Fruit fly (Drosophila melanogaster) whole organism, embryonic: Measurements from ENCODE around the gene Herc4.
A peak's percentile ranks its signal among the peaks of the same experiment; 100 is the strongest.

Experiments
- Adf1 ChIP-seq: fragments of 200-800 bp; sonication (Bioruptor generic); IDR thresholded peaks from 2 replicates; pipeline ENCODE4 v1.3.6; 2022; ENCODE audit warnings: missing biosample characterization, missing genetic modification characterization
- CG12659 ChIP-seq: fragments of 200-800 bp; sonication (Bioruptor generic); optimal IDR thresholded peaks from 3 replicates; lab custom pipeline; 2017; ENCODE audit warnings: mild to moderate bottlenecking, missing biosample characterization, missing genetic modification reagents, missing genetic modification characterization
- CG12942 ChIP-seq: fragments of 200-800 bp; sonication (Bioruptor generic); optimal IDR thresholded peaks from 3 replicates; lab custom pipeline; 2016; ENCODE audit warnings: missing biosample characterization, missing genetic modification characterization
- CG7928 ChIP-seq: fragments of 200-800 bp; sonication (Bioruptor generic); optimal IDR thresholded peaks from 2 replicates; lab custom pipeline; 2017; ENCODE audit warnings: missing biosample characterization, mild to moderate bottlenecking, missing genetic modification characterization
- CG9817 ChIP-seq: fragments of 200-800 bp; sonication (Bioruptor generic); optimal IDR thresholded peaks from 2 replicates; lab custom pipeline; 2018; ENCODE audit warnings: missing biosample characterization, mild to moderate bottlenecking, missing genetic modification characterization, moderate library complexity
- Side ChIP-seq: fragments of 200-800 bp; sonication (Bioruptor generic); optimal IDR thresholded peaks from 2 replicates; lab custom pipeline; 2016; ENCODE audit warnings: missing biosample characterization, missing genetic modification characterization
- Ssrp ChIP-seq: fragments of 200-800 bp; sonication (Bioruptor generic); optimal IDR thresholded peaks from 2 replicates; lab custom pipeline; 2018; ENCODE audit warnings: missing biosample characterization, mild to moderate bottlenecking, missing genetic modification characterization, moderate library complexity
- bowl ChIP-seq: fragments of 200-800 bp; sonication (Bioruptor generic); IDR thresholded peaks from 2 replicates; pipeline ENCODE4 v1.3.6; 2022; ENCODE audit warnings: missing biosample characterization, missing genetic modification characterization
- pho ChIP-seq: fragments of 200-800 bp; sonication (Bioruptor generic); optimal IDR thresholded peaks from 2 replicates; lab custom pipeline; 2016; ENCODE audit warnings: missing biosample characterization, missing genetic modification characterization
- ro ChIP-seq: fragments of 200-800 bp; sonication (Bioruptor generic); IDR thresholded peaks from 2 replicates; pipeline ENCODE4 v1.3.6; 2022; ENCODE audit warnings: missing biosample characterization, missing genetic modification characterization

DNA sequence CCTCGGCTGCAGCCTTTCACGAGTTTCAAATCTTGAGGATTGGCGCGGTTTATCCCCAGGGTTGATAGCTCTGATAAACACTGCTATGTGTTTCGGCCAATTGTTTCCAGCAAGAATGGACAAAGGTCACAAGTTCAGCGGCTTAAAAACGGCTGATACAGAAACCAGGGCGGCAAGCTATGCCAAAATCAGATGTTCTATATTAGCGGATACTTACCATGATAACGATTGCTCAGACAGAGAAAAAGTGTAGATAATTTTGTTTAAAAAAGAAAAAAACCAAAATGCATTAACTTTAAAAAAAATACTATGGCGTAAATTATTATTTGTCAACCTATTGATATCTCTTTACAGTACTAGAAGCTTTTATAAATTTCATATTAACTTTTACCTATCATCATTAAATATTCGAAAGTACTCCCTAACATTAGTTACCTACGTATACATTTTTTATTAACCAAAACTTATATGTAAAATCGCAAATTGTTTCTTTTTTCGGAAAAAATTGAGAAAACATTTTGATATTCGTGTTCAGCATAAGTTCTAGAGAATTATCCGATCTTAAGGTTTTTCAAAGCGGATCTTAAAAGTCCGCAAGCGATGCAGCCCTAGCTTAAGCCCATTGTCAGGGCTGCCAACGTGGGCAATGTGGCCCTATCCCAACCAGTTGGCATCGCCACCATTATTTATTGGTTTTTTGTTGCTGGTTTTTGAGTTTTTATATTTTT is at the start of gene Herc4, which contains the start of gene sturkopf:
- TF ChIP-seq Side = peak; percentile 89
- peak; percentile 7; the same call in 1 of the 2 replicates for TF ChIP-seq ro (GFP tag; lab: Robert Waterston, UW)
- peak; percentile 60 for TF ChIP-seq CG12942
- TF ChIP-seq Adf1 (GFP tag; lab: Robert Waterston, UW) = no peak; the same call in 1 of the 2 replicates
- no peak for TF ChIP-seq bowl (GFP tag; lab: Robert Waterston, UW)
- TF ChIP-seq CG7928 (GFP tag; lab: Kevin White, UChicago) = peak; percentile 95
- TF ChIP-seq CG9817 = peak; percentile 87
- peak; percentile 43 for TF ChIP-seq Ssrp
- peak; percentile 89 for TF ChIP-seq pho
- TF ChIP-seq CG12659 (GFP tag; lab: Kevin White, UChicago) = peak; percentile 88
